Worm (Caenorhabditis elegans): Measurements from ENCODE around the gene dhs-6.
A peak's percentile ranks its signal among the peaks of the same experiment; 100 is the strongest.

The dhs-6 gene

DNA sequence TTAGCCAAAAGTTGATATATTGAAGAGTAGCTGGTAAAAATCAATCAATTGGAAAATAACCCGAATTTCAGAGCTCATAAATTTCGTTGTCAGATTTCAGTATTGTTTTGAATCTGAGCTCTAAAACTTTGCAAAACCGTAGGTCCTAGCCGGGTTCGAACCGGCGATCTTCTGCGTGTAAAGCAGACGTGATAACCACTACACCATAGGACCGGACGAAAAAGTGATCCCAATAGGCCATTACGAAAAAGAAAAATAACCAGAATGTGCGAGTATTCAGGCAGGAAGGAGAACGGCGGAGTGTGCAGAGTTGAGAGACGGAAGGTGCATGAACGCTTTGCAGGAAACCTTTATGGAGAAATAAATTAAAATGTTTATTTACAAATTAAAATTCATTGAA is 42.1 kb downstream of the dhs-6 start (continued):
- TF ChIP-seq nhr-42 (GFP tag; IDR thresholded peaks at IDR 0.05) (0 out of 2 replicates have a peak, but pooled peaks have one; percentile 44), spr-3 (GFP tag; optimal IDR thresholded peaks at IDR 0.05) (peak; percentile 40), saeg-2 (GFP tag; IDR thresholded peaks at IDR 0.05) (no peak), mxl-3 (GFP tag; optimal IDR thresholded peaks at IDR 0.05) (peak; percentile 32), nhr-77 (tag; optimal IDR thresholded peaks at IDR 0.05) (peak; percentile 19), egl-27 (tag; optimal IDR thresholded peaks at IDR 0.05) (no peak), nhr-28 (tag; optimal IDR thresholded peaks at IDR 0.05) (peak; percentile 18), dmd-9 (GFP tag; IDR thresholded peaks at IDR 0.05) (peak; percentile 56), nhr-111 (GFP tag; optimal IDR thresholded peaks at IDR 0.05) (no peak), jun-1 (tag; optimal IDR thresholded peaks at IDR 0.05) (no peak), fos-1 (tag; optimal IDR thresholded peaks at IDR 0.05) (no peak), cey-2 (tag; optimal IDR thresholded peaks at IDR 0.05; ENCODE audit: borderline replicate concordance, insufficient read depth) (no peak), tag-97 (GFP tag; IDR thresholded peaks at IDR 0.05) (no peak), madf-5 (GFP tag; IDR thresholded peaks at IDR 0.05) (no peak; a peak in 1 of 4 replicates), tra-1 (GFP tag; IDR thresholded peaks at IDR 0.05) (peak; percentile 54; the same call in 1 of the 2 replicates), ctbp-1 (GFP tag; IDR thresholded peaks at IDR 0.05) (peak; percentile 63; the same call in 1 of the 2 replicates), ZK337.2 (GFP tag; IDR thresholded peaks at IDR 0.05) (no peak), ztf-7 (tag; optimal IDR thresholded peaks at IDR 0.05) (peak; percentile 25), F37D6.2 (tag; optimal IDR thresholded peaks at IDR 0.05) (peak; percentile 17), mes-2 (tag; optimal IDR thresholded peaks at IDR 0.05; ENCODE audit: poor library complexity, severe bottlenecking) (peak; percentile 71), dve-1 (tag; optimal IDR thresholded peaks at IDR 0.05; ENCODE audit: insufficient read depth) (peak; percentile 65), nhr-41 (GFP tag; IDR thresholded peaks at IDR 0.05) (no peak), F26F4.8 (GFP tag; conservative IDR thresholded peaks at IDR 0.05) (no peak), hif-1 (tag; optimal IDR thresholded peaks at IDR 0.05) (peak in 1 of 2 experiments; percentile 6), lir-3 (tag; optimal IDR thresholded peaks at IDR 0.05) (no peak), nhr-6 (tag; optimal IDR thresholded peaks at IDR 0.05) (no peak), pha-4 (GFP tag; IDR thresholded peaks at IDR 0.05) (peak; percentile 73), pha-4 (tag; optimal IDR thresholded peaks at IDR 0.05) (no peak), R02D3.7 (tag; optimal IDR thresholded peaks at IDR 0.05) (no peak), F49E8.2 (tag; optimal IDR thresholded peaks at IDR 0.05; ENCODE audit: borderline replicate concordance) (no peak), zip-11 (GFP tag; IDR thresholded peaks at IDR 0.05) (no peak), nhr-10 (tag; optimal IDR thresholded peaks at IDR 0.05) (no peak), ceh-62 (tag; optimal IDR thresholded peaks at IDR 0.05) (no peak), nhr-25 (tag; optimal IDR thresholded peaks at IDR 0.05; ENCODE audit: borderline replicate concordance, insufficient read depth) (no peak), unc-130 (GFP tag; optimal IDR thresholded peaks at IDR 0.05) (peak; percentile 51), mep-1 (tag; optimal IDR thresholded peaks at IDR 0.05) (no peak), daf-19 (GFP tag; conservative IDR thresholded peaks at IDR 0.05) (peak; percentile 84), lim-7 (GFP tag; IDR thresholded peaks at IDR 0.05) (peak; percentile 77), daf-16 (GFP tag; optimal IDR thresholded peaks at IDR 0.05) (peak in 1 of 2 experiments; percentile 65), daf-16 (tag; optimal IDR thresholded peaks at IDR 0.05) (peak; percentile 59), ama-1 (optimal IDR thresholded peaks at IDR 0.05) (no peak), lin-38 (GFP tag; IDR thresholded peaks at IDR 0.05) (no peak; the same call in 1 of the 2 replicates), snpc-1.2 (GFP tag; IDR thresholded peaks at IDR 0.05) (no peak), unc-39 (tag; optimal IDR thresholded peaks at IDR 0.05) (no peak), ces-1 (GFP tag; optimal IDR thresholded peaks at IDR 0.05) (no peak), Y5F2A.4 (GFP tag; optimal IDR thresholded peaks at IDR 0.05) (peak; percentile 34), gei-8 (GFP tag; optimal IDR thresholded peaks at IDR 0.05) (peak; percentile 4), zfp-3 (GFP tag; conservative IDR thresholded peaks at IDR 0.05) (no peak), nhr-237 (tag; optimal IDR thresholded peaks at IDR 0.05) (no peak), nhr-48 (tag; optimal IDR thresholded peaks at IDR 0.05) (no peak), spr-1 (tag; optimal IDR thresholded peaks at IDR 0.05) (peak; percentile 11), ceh-28 (tag; optimal IDR thresholded peaks at IDR 0.05) (no peak)
